Worm (Caenorhabditis elegans) whole organism, mixed stage, embryonic: ENCODE measurements around the gene srg-48.

ENCODE experiments used
- M03D4.4 ChIP-seq: sonication (generic microtip); optimal IDR thresholded peaks from 2 replicates; lab custom pipeline; 2017; ENCODE audit warnings: mild to moderate bottlenecking, missing genetic modification characterization, missing compliant biosample characterization
- bed-3 ChIP-seq: fragments of 200-800 bp; sonication (Bioruptor generic); optimal IDR thresholded peaks from 3 replicates; lab custom pipeline; 2018; ENCODE audit warnings: mild to moderate bottlenecking, missing genetic modification characterization, moderate library complexity, missing compliant biosample characterization
- blmp-1 ChIP-seq: fragments of 150-350 bp; optimal IDR thresholded peaks from 2 replicates; lab custom pipeline; 2014; ENCODE audit warnings: missing biosample characterization, missing genetic modification characterization
- ceh-39 ChIP-seq: fragments of 150-350 bp; optimal IDR thresholded peaks from 2 replicates; lab custom pipeline; 2014; ENCODE audit warnings: missing biosample characterization, missing genetic modification characterization
- ceh-43 ChIP-seq: fragments of 200-800 bp; sonication (Bioruptor generic); optimal IDR thresholded peaks from 2 replicates; lab custom pipeline; 2018; ENCODE audit warnings: mild to moderate bottlenecking, missing genetic modification characterization, moderate library complexity, missing compliant biosample characterization
- ceh-83 ChIP-seq: fragments of 200-800 bp; sonication (Bioruptor generic); optimal IDR thresholded peaks from 2 replicates; lab custom pipeline; 2018; ENCODE audit warnings: mild to moderate bottlenecking, missing genetic modification characterization, missing compliant biosample characterization
- ces-1 ChIP-seq: fragments of 150-350 bp; optimal IDR thresholded peaks from 2 replicates; lab custom pipeline; 2014; ENCODE audit warnings: missing biosample characterization, missing genetic modification reagents, missing genetic modification characterization
- cnd-1 ChIP-seq: fragments of 200-800 bp; sonication (Bioruptor generic); optimal IDR thresholded peaks from 2 replicates; lab custom pipeline; 2018; ENCODE audit warnings: mild to moderate bottlenecking, missing genetic modification characterization, missing compliant biosample characterization
- drap-1 ChIP-seq: fragments of 200-800 bp; sonication (Bioruptor generic); optimal IDR thresholded peaks from 3 replicates; lab custom pipeline; 2018; ENCODE audit warnings: mild to moderate bottlenecking, missing genetic modification characterization, missing compliant biosample characterization
- elt-1 ChIP-seq: sonication (generic microtip); optimal IDR thresholded peaks from 2 replicates; lab custom pipeline; 2017; ENCODE audit warnings: missing genetic modification characterization, mild to moderate bottlenecking, missing compliant biosample characterization, antibody characterized with exemption, moderate library complexity, borderline replicate concordance; ENCODE audit not compliant: insufficient read depth
- elt-3 ChIP-seq: fragments of 150-350 bp; optimal IDR thresholded peaks from 2 replicates; lab custom pipeline; 2014; ENCODE audit warnings: missing biosample characterization, missing genetic modification characterization
- flh-1 ChIP-seq: fragments of 200-800 bp; sonication (Bioruptor generic); optimal IDR thresholded peaks from 2 replicates; lab custom pipeline; 2018; ENCODE audit warnings: mild to moderate bottlenecking, missing genetic modification characterization, moderate library complexity, missing compliant biosample characterization
- ham-2 ChIP-seq: fragments of 200-800 bp; sonication (Bioruptor generic); optimal IDR thresholded peaks from 2 replicates; lab custom pipeline; 2018; ENCODE audit warnings: mild to moderate bottlenecking, missing genetic modification characterization, missing compliant biosample characterization
- hlh-1 ChIP-seq: fragments of 150-350 bp; optimal IDR thresholded peaks from 2 replicates; lab custom pipeline; 2014; ENCODE audit warnings: missing biosample characterization, missing genetic modification reagents, missing genetic modification characterization
- lin-13 ChIP-seq: fragments of 150-350 bp; optimal IDR thresholded peaks from 2 replicates; lab custom pipeline; 2014; ENCODE audit warnings: missing biosample characterization, missing genetic modification characterization
- lin-32 ChIP-seq: fragments of 200-800 bp; sonication (Bioruptor generic); optimal IDR thresholded peaks from 2 replicates; lab custom pipeline; 2018; ENCODE audit warnings: mild to moderate bottlenecking, missing genetic modification characterization, missing compliant biosample characterization
- lsy-2 ChIP-seq: fragments of 150-350 bp; optimal IDR thresholded peaks from 2 replicates; lab custom pipeline; 2014; ENCODE audit warnings: missing biosample characterization, missing genetic modification characterization
- mab-5 ChIP-seq: fragments of 150-350 bp; optimal IDR thresholded peaks from 2 replicates; lab custom pipeline; 2014; ENCODE audit warnings: missing biosample characterization, missing genetic modification characterization
- mep-1 ChIP-seq: fragments of 150-350 bp; optimal IDR thresholded peaks from 2 replicates; lab custom pipeline; 2017; ENCODE audit warnings: missing biosample characterization, missing genetic modification reagents, missing genetic modification characterization, inconsistent platforms
- mls-2 ChIP-seq: sonication (generic microtip); optimal IDR thresholded peaks from 2 replicates; lab custom pipeline; 2016; ENCODE audit warnings: mild to moderate bottlenecking, missing genetic modification characterization, moderate library complexity, missing compliant biosample characterization
- nhr-12 ChIP-seq: fragments of 150-350 bp; optimal IDR thresholded peaks from 2 replicates; lab custom pipeline; 2014; ENCODE audit warnings: missing biosample characterization, missing genetic modification characterization
- nhr-2 ChIP-seq: fragments of 150-350 bp; optimal IDR thresholded peaks from 2 replicates; lab custom pipeline; 2014; ENCODE audit warnings: missing biosample characterization, missing genetic modification characterization
- nhr-237 ChIP-seq: fragments of 150-350 bp; optimal IDR thresholded peaks from 2 replicates; lab custom pipeline; 2014; ENCODE audit warnings: missing biosample characterization, missing genetic modification characterization
- nhr-28 ChIP-seq: fragments of 150-350 bp; optimal IDR thresholded peaks from 2 replicates; lab custom pipeline; 2014; ENCODE audit warnings: missing biosample characterization, missing genetic modification characterization
- nhr-76 ChIP-seq: sonication (generic microtip); optimal IDR thresholded peaks from 2 replicates; lab custom pipeline; 2017; ENCODE audit warnings: missing biosample characterization, missing genetic modification characterization
- pha-4 ChIP-seq: fragments of 150-350 bp; optimal IDR thresholded peaks from 2 replicates; lab custom pipeline; 2018; ENCODE audit warnings: missing biosample characterization, missing genetic modification reagents, missing genetic modification characterization
- sem-2 ChIP-seq: fragments of 200-800 bp; sonication (Bioruptor generic); optimal IDR thresholded peaks from 2 replicates; lab custom pipeline; 2018; ENCODE audit warnings: mild to moderate bottlenecking, missing genetic modification characterization, missing compliant biosample characterization
- snpc-4 ChIP-seq: fragments of 150-350 bp; optimal IDR thresholded peaks from 2 replicates; lab custom pipeline; 2014; ENCODE audit warnings: missing biosample characterization, missing genetic modification characterization
- sptf-1 ChIP-seq: sonication (generic microtip); optimal IDR thresholded peaks from 2 replicates; lab custom pipeline; 2017; ENCODE audit warnings: mild to moderate bottlenecking, missing genetic modification characterization, moderate library complexity, missing compliant biosample characterization
- tbx-8 ChIP-seq: fragments of 200-800 bp; sonication (Bioruptor generic); optimal IDR thresholded peaks from 2 replicates; lab custom pipeline; 2018; ENCODE audit warnings: mild to moderate bottlenecking, missing genetic modification characterization, moderate library complexity, missing compliant biosample characterization
- unc-120 ChIP-seq: sonication (generic microtip); optimal IDR thresholded peaks from 2 replicates; lab custom pipeline; 2017; ENCODE audit warnings: missing genetic modification characterization, missing compliant biosample characterization; ENCODE audit not compliant: poor library complexity, severe bottlenecking
- unc-39 ChIP-seq: fragments of 150-350 bp; optimal IDR thresholded peaks from 2 replicates; lab custom pipeline; 2014; ENCODE audit warnings: missing biosample characterization, missing genetic modification characterization
- unc-62 ChIP-seq: fragments of 150-350 bp; optimal IDR thresholded peaks from 2 replicates; lab custom pipeline; 2014; ENCODE audit warnings: missing biosample characterization, missing genetic modification reagents, missing genetic modification characterization
- zip-8 ChIP-seq: fragments of 150-350 bp; optimal IDR thresholded peaks from 2 replicates; lab custom pipeline; 2014; ENCODE audit warnings: missing biosample characterization, missing genetic modification characterization
- ztf-11 ChIP-seq: fragments of 150-350 bp; optimal IDR thresholded peaks from 2 replicates; lab custom pipeline; 2014; ENCODE audit warnings: missing biosample characterization, missing genetic modification characterization

Gene srg-48

DNA sequence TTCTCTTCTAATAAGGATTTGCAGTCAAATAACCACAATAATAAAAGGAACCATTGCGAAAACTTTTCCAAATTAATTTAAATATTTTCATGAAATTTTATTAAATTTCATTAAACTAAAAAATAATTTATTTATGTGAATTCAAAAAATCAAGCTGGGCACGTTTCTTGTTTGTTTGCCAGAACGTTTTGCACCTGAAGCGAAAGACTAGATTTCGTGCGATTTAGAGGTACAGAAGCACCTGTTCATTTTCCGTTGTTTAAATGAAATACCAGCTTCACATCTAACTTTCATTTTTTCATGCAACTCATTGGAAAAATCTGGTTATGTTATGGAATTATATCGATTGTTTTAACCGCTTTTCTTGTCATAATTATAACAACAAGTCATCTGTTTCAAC is at the start of gene srg-48:
Gene srg-48 (plus strand): TSS at position 301 of the 400 bp plus-strand sequence.
- TF ChIP-seq drap-1 (GFP tag; lab: Kevin White, UChicago) = no peak
- no peak for TF ChIP-seq ceh-83
- TF ChIP-seq ham-2 (GFP tag; lab: Kevin White, UChicago) = no peak
- no peak for TF ChIP-seq tbx-8
- TF ChIP-seq snpc-4 (tag; lab: Kevin White, UChicago) = no peak
- no peak for TF ChIP-seq cnd-1
- TF ChIP-seq blmp-1 (tag; lab: Kevin White, UChicago) = no peak
- TF ChIP-seq unc-62 (GFP tag; lab: Kevin White, UChicago) = no peak
- no peak for TF ChIP-seq ztf-11 (tag; lab: Kevin White, UChicago)
- no peak for TF ChIP-seq sptf-1 (tag; lab: Kevin White, UChicago)
- TF ChIP-seq M03D4.4 = no peak

DNA sequence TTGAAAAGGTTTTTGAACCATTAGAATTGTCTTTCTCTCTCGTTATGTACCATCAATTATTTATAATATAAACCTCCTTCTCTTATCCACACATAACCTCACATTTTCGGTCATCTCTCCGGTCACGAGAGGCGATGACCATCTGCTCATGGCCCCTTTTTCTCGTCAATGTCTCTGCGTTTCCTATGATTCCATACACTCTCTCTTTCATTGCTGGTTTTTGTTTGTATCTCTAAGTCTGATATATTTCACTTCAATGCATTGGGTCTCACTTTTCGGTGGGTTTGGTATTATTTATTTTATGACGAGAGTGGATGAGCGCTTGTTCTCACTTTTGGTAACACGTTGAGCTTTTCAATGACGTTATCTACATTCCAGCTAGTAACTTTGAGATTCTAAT is 49.2 kb upstream of the srg-48 start:
- no peak for TF ChIP-seq drap-1 (GFP tag; lab: Kevin White, UChicago)
- TF ChIP-seq pha-4 (tag; lab: Kevin White, UChicago) = no peak
- no peak for TF ChIP-seq elt-3
- TF ChIP-seq ceh-43 (GFP tag; lab: Kevin White, UChicago) = no peak
- no peak for TF ChIP-seq blmp-1 (tag; lab: Kevin White, UChicago)
- TF ChIP-seq mab-5 (tag; lab: Kevin White, UChicago) = no peak
- peak; percentile 49 for TF ChIP-seq unc-62 (GFP tag; lab: Kevin White, UChicago)
- no peak for TF ChIP-seq nhr-76 (tag; lab: Kevin White, UChicago)
- no peak for TF ChIP-seq lin-13 (tag; lab: Kevin White, UChicago)
- no peak for TF ChIP-seq zip-8 (tag; lab: Kevin White, UChicago)
- TF ChIP-seq tbx-8 = no peak
- peak; percentile 67 for TF ChIP-seq ces-1 (GFP tag; lab: Kevin White, UChicago)
- TF ChIP-seq elt-1 (tag; lab: Kevin White, UChicago) = no peak
- TF ChIP-seq sptf-1 (tag; lab: Kevin White, UChicago) = peak; percentile 8
- no peak for TF ChIP-seq nhr-12 (tag; lab: Kevin White, UChicago)
- no peak for TF ChIP-seq sem-2
- peak; percentile 97 for TF ChIP-seq cnd-1
- TF ChIP-seq mep-1 = peak; percentile 72
- peak; percentile 98 for TF ChIP-seq lin-32
- TF ChIP-seq bed-3 = no peak
- TF ChIP-seq lsy-2 (tag; lab: Kevin White, UChicago) = peak; percentile 14
- no peak for TF ChIP-seq ceh-83
- TF ChIP-seq nhr-2 = peak; percentile 100
- TF ChIP-seq snpc-4 (tag; lab: Kevin White, UChicago) = no peak
- TF ChIP-seq unc-120 = peak; percentile 53
- TF ChIP-seq ceh-39 (tag; lab: Kevin White, UChicago) = peak; percentile 51
- TF ChIP-seq ham-2 (GFP tag; lab: Kevin White, UChicago) = no peak
- TF ChIP-seq nhr-28 (tag; lab: Kevin White, UChicago) = no peak
- no peak for TF ChIP-seq flh-1
- no peak for TF ChIP-seq ztf-11 (tag; lab: Kevin White, UChicago)
- no peak for TF ChIP-seq nhr-237 (tag; lab: Kevin White, UChicago)
- peak; percentile 62 for TF ChIP-seq mls-2 (tag; lab: Kevin White, UChicago)
- peak; percentile 47 for TF ChIP-seq hlh-1
- no peak for TF ChIP-seq M03D4.4
- no peak for TF ChIP-seq unc-39 (tag; lab: Kevin White, UChicago)

DNA sequence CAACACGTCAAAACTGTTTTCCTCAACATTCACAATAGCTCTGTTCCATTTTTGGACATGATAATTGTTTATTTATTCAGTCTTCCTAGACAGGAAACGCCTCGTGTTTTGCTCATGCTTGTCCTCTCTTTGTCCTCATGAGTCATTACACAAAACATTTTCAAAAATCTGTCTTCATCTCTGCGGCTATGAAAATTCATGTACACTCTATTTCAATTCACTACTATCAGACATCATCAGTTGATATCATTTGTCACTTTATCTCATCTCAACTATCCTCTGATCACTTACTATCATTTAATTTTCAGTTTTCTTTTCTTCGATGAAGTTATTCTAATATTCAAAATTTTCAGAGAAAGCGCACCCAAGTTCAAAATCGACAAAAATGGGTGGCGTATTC is 48.4 kb upstream of the srg-48 start, which contains the start of gene adah-1:
Gene adah-1 (plus strand): TSS at position 354 of the 400 bp plus-strand sequence.
- peak; percentile 74 for TF ChIP-seq unc-62 (GFP tag; lab: Kevin White, UChicago)
- TF ChIP-seq ceh-83 = no peak
- TF ChIP-seq unc-39 (tag; lab: Kevin White, UChicago) = no peak

DNA sequence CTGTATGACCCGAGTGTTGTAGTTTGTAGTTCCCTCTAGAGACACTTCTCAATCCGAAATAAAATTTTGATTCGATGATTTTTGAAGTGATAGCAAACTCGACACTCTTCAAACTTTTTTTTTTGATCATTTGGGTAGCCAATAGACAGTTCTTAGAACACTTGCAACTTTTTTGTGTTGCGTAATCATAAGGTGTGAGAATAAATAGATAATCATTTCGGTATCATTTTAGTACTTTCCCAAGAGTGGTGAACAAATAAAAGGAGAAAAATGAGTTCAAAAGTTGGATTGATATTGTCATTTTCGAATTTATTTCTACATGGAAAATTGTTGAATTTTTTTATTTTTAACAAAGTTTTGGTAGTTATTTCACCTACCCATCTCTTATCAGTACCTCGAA is 47.4 kb upstream of the srg-48 start:
- no peak for TF ChIP-seq ces-1 (GFP tag; lab: Kevin White, UChicago)
- no peak for TF ChIP-seq elt-3
- no peak for TF ChIP-seq mls-2 (tag; lab: Kevin White, UChicago)
- TF ChIP-seq zip-8 (tag; lab: Kevin White, UChicago) = peak; percentile 83
- TF ChIP-seq nhr-237 (tag; lab: Kevin White, UChicago) = no peak
